Fruit fly (Drosophila melanogaster) whole organism, embryonic: ENCODE data around the gene SCAR.

Experiments
- CG11695 ChIP-seq: fragments of 200-800 bp; sonication (Bioruptor generic); IDR thresholded peaks from 3 replicates; pipeline ENCODE4 v1.3.6; 2022; ENCODE audit warnings: missing biosample characterization, missing genetic modification characterization
- CG12155 ChIP-seq: fragments of 200-800 bp; sonication (Bioruptor generic); optimal IDR thresholded peaks from 3 replicates; lab custom pipeline; 2016; ENCODE audit warnings: missing biosample characterization, missing genetic modification characterization
- CG12942 ChIP-seq: fragments of 200-800 bp; sonication (Bioruptor generic); optimal IDR thresholded peaks from 3 replicates; lab custom pipeline; 2016; ENCODE audit warnings: missing biosample characterization, missing genetic modification characterization
- CG17912 ChIP-seq: fragments of 200-800 bp; sonication (Bioruptor generic); optimal IDR thresholded peaks from 2 replicates; lab custom pipeline; 2018; ENCODE audit warnings: missing biosample characterization, mild to moderate bottlenecking, missing genetic modification characterization
- CG31224 ChIP-seq: fragments of 200-800 bp; sonication (Bioruptor generic); IDR thresholded peaks from 2 replicates; pipeline ENCODE4 v1.3.6; 2022; ENCODE audit warnings: missing biosample characterization, missing genetic modification characterization
- CG32532 ChIP-seq: fragments of 200-800 bp; sonication (Bioruptor generic); IDR thresholded peaks from 2 replicates; pipeline ENCODE4 v1.3.6; 2022; ENCODE audit warnings: missing biosample characterization, missing genetic modification characterization
- CG3281 ChIP-seq: fragments of 200-800 bp; sonication (Bioruptor generic); optimal IDR thresholded peaks from 3 replicates; lab custom pipeline; 2017; ENCODE audit warnings: missing biosample characterization, mild to moderate bottlenecking, missing genetic modification characterization
- CG34422 ChIP-seq: fragments of 200-800 bp; sonication (Bioruptor generic); IDR thresholded peaks from 3 replicates; pipeline ENCODE4 v1.3.6; 2022; ENCODE audit warnings: missing biosample characterization, missing genetic modification characterization
- CG4328 ChIP-seq: fragments of 200-800 bp; sonication (Bioruptor generic); optimal IDR thresholded peaks from 3 replicates; lab custom pipeline; 2017; ENCODE audit warnings: missing biosample characterization, missing genetic modification reagents, missing genetic modification characterization
- CG4820 ChIP-seq: fragments of 200-800 bp; sonication (Bioruptor generic); optimal IDR thresholded peaks from 3 replicates; lab custom pipeline; 2016; ENCODE audit warnings: missing biosample characterization, missing genetic modification characterization
- CG5180 ChIP-seq: fragments of 200-800 bp; sonication (Bioruptor generic); optimal IDR thresholded peaks from 3 replicates; lab custom pipeline; 2017; ENCODE audit warnings: missing biosample characterization, missing genetic modification characterization, mild to moderate bottlenecking, moderate library complexity, missing genetic modification reagents
- CG5953 ChIP-seq: fragments of 200-800 bp; sonication (Bioruptor generic); IDR thresholded peaks from 2 replicates; pipeline ENCODE4 v1.3.6; 2022; ENCODE audit warnings: missing biosample characterization, missing genetic modification characterization
- CG6254 ChIP-seq: fragments of 200-800 bp; sonication (Bioruptor generic); optimal IDR thresholded peaks from 3 replicates; lab custom pipeline; 2017; ENCODE audit warnings: mild to moderate bottlenecking, missing biosample characterization, missing genetic modification reagents, missing genetic modification characterization
- CG6683 ChIP-seq: fragments of 200-800 bp; sonication (Bioruptor generic); optimal IDR thresholded peaks from 2 replicates; lab custom pipeline; 2017; ENCODE audit warnings: missing biosample characterization, mild to moderate bottlenecking, missing genetic modification characterization, missing genetic modification reagents
- CG7372 ChIP-seq: fragments of 200-800 bp; sonication (Bioruptor generic); IDR thresholded peaks from 2 replicates; pipeline ENCODE4 v1.3.6; 2022; ENCODE audit warnings: missing biosample characterization, missing genetic modification characterization
- CG7786 ChIP-seq: fragments of 200-800 bp; sonication (Bioruptor generic); optimal IDR thresholded peaks from 2 replicates; lab custom pipeline; 2016; ENCODE audit warnings: missing biosample characterization, missing genetic modification characterization
- CG9797 ChIP-seq: fragments of 200-800 bp; sonication (Bioruptor generic); optimal IDR thresholded peaks from 3 replicates; lab custom pipeline; 2018; ENCODE audit warnings: missing biosample characterization, mild to moderate bottlenecking, missing genetic modification characterization
- Dip2 ChIP-seq: fragments of 200-800 bp; sonication (Bioruptor generic); IDR thresholded peaks from 2 replicates; pipeline ENCODE4 v1.3.6; 2022; ENCODE audit warnings: missing biosample characterization, missing genetic modification characterization
- Dll ChIP-seq: fragments of 200-800 bp; sonication (Bioruptor generic); IDR thresholded peaks from 4 replicates; pipeline ENCODE4 v1.3.6; 2022; ENCODE audit warnings: missing biosample characterization, missing genetic modification characterization; ENCODE audit not compliant: partially characterized antibody
- Gsc ChIP-seq: fragments of 200-800 bp; sonication (Bioruptor generic); IDR thresholded peaks from 2 replicates; pipeline ENCODE4 v1.3.6; 2022; ENCODE audit warnings: missing biosample characterization, missing genetic modification characterization
- HLH3B ChIP-seq: fragments of 200-800 bp; sonication (Bioruptor generic); IDR thresholded peaks from 2 replicates; pipeline ENCODE4 v1.3.6; 2022; ENCODE audit warnings: missing biosample characterization, missing genetic modification characterization
- Hr39 ChIP-seq: fragments of >200 bp; optimal IDR thresholded peaks from 2 replicates; lab custom pipeline; 2017
- MBD-R2 ChIP-seq: fragments of 200-800 bp; sonication (Bioruptor generic); IDR thresholded peaks from 2 replicates; pipeline ENCODE4 v1.3.6; 2022; ENCODE audit warnings: missing biosample characterization, missing genetic modification characterization
- Pdp1 ChIP-seq, 2 experiments: fragments of 200-800 bp; sonication (Bioruptor generic); optimal IDR thresholded peaks; 3 replicates each; lab custom pipeline; 2016; ENCODE audit warnings: missing biosample characterization in 2 of 2, missing genetic modification characterization in 2 of 2, mild to moderate bottlenecking in 1 of 2, moderate library complexity in 1 of 2
- Scr ChIP-seq: fragments of 200-800 bp; sonication (Bioruptor generic); IDR thresholded peaks from 2 replicates; pipeline ENCODE4 v1.3.6; 2022; ENCODE audit warnings: missing biosample characterization, missing genetic modification characterization; ENCODE audit not compliant: partially characterized antibody
- Sox100B ChIP-seq: fragments of 200-800 bp; sonication (Bioruptor generic); optimal IDR thresholded peaks from 3 replicates; lab custom pipeline; 2018; ENCODE audit warnings: missing biosample characterization, mild to moderate bottlenecking, missing genetic modification characterization
- Sox102F ChIP-seq: fragments of 200-800 bp; sonication (Bioruptor generic); optimal IDR thresholded peaks from 2 replicates; lab custom pipeline; 2018; ENCODE audit warnings: missing biosample characterization, mild to moderate bottlenecking, missing genetic modification characterization, moderate library complexity
- Tbp ChIP-seq: fragments of >200 bp; optimal IDR thresholded peaks from 2 replicates; lab custom pipeline; 2018; ENCODE audit warnings: missing biosample characterization, missing genetic modification characterization
- ap ChIP-seq: fragments of 200-800 bp; sonication (Bioruptor generic); IDR thresholded peaks from 2 replicates; pipeline ENCODE4 v1.3.6; 2022; ENCODE audit warnings: missing biosample characterization, missing genetic modification characterization
- ato ChIP-seq: fragments of 200-800 bp; sonication (Bioruptor generic); IDR thresholded peaks from 2 replicates; pipeline ENCODE4 v1.3.6; 2022; ENCODE audit warnings: missing biosample characterization, missing genetic modification characterization; ENCODE audit not compliant: partially characterized antibody
- bsh ChIP-seq, 2 experiments: fragments of 200-800 bp; sonication (Bioruptor generic); optimal IDR thresholded peaks; 2 replicates each; lab custom pipeline; 2017 to 2018; ENCODE audit warnings: mild to moderate bottlenecking in 2 of 2, missing biosample characterization in 2 of 2, missing genetic modification characterization in 2 of 2, moderate library complexity in 1 of 2
- dysf ChIP-seq: fragments of 200-800 bp; sonication (Bioruptor generic); IDR thresholded peaks from 3 replicates; pipeline ENCODE4 v1.3.6; 2022; ENCODE audit warnings: missing biosample characterization, missing genetic modification characterization
- gfzf ChIP-seq: fragments of 200-800 bp; sonication (Bioruptor generic); optimal IDR thresholded peaks from 2 replicates; lab custom pipeline; 2016; ENCODE audit warnings: missing biosample characterization, mild to moderate bottlenecking, missing genetic modification characterization, moderate library complexity
- hbn ChIP-seq: fragments of 200-800 bp; sonication (Bioruptor generic); IDR thresholded peaks from 2 replicates; pipeline ENCODE4 v1.3.6; 2022; ENCODE audit warnings: missing biosample characterization, missing genetic modification characterization; ENCODE audit not compliant: partially characterized antibody
- hkb ChIP-seq, 2 experiments: fragments of 200-800 bp in 1 of 2; fragments of >200 bp in 1 of 2; sonication (Bioruptor generic) in 1 of 2; IDR thresholded peaks in 1 of 2; optimal IDR thresholded peaks in 1 of 2; 2 replicates each; pipeline versions ENCODE4 v1.3.6 to Lab custom; 2017 to 2022; ENCODE audit warnings: missing biosample characterization in 1 of 2, missing genetic modification characterization in 1 of 2
- nau ChIP-seq: fragments of 200-800 bp; sonication (Bioruptor generic); optimal IDR thresholded peaks from 3 replicates; lab custom pipeline; 2017; ENCODE audit warnings: missing biosample characterization, mild to moderate bottlenecking, missing genetic modification characterization, missing genetic modification reagents
- onecut ChIP-seq: fragments of 200-800 bp; sonication (Bioruptor generic); IDR thresholded peaks from 2 replicates; pipeline ENCODE4 v1.3.6; 2022; ENCODE audit warnings: missing biosample characterization, missing genetic modification characterization
- pros ChIP-seq: fragments of 200-800 bp; sonication (Bioruptor generic); optimal IDR thresholded peaks from 3 replicates; lab custom pipeline; 2019; ENCODE audit warnings: missing biosample characterization, mild to moderate bottlenecking, missing genetic modification characterization, moderate library complexity
- pum ChIP-seq: fragments of 200-800 bp; sonication (Bioruptor generic); optimal IDR thresholded peaks from 2 replicates; lab custom pipeline; 2016; ENCODE audit warnings: missing biosample characterization, missing genetic modification characterization
- pzg ChIP-seq: fragments of 200-800 bp; sonication (Bioruptor generic); optimal IDR thresholded peaks from 3 replicates; lab custom pipeline; 2018; ENCODE audit warnings: missing biosample characterization, mild to moderate bottlenecking, missing genetic modification characterization, moderate library complexity
- row ChIP-seq: fragments of 200-800 bp; sonication (Bioruptor generic); IDR thresholded peaks from 3 replicates; pipeline ENCODE4 v1.3.6; 2022; ENCODE audit warnings: missing biosample characterization, missing genetic modification characterization
- sens ChIP-seq: fragments of 200-800 bp; sonication (Bioruptor generic); peaks from one replicate; lab custom pipeline; 2016; ENCODE audit warnings: missing biosample characterization, missing genetic modification characterization
- trem ChIP-seq: fragments of 200-800 bp; optimal IDR thresholded peaks from 3 replicates; lab custom pipeline; 2019; ENCODE audit warnings: missing biosample characterization, mild to moderate bottlenecking, missing genetic modification characterization, moderate library complexity
- vvl ChIP-seq: fragments of 200-800 bp; sonication (Bioruptor generic); IDR thresholded peaks from 2 replicates; pipeline ENCODE4 v1.3.6; 2022; ENCODE audit warnings: missing biosample characterization, missing genetic modification characterization
- wek ChIP-seq: fragments of 200-800 bp; sonication (Bioruptor generic); optimal IDR thresholded peaks from 3 replicates; lab custom pipeline; 2018; ENCODE audit warnings: missing biosample characterization, mild to moderate bottlenecking, missing genetic modification characterization, moderate library complexity

The SCAR gene

dm6 chr2L:11004674-11005045 is 28.1 kb downstream of the SCAR start, which contains the start of gene Nup154 (continued):
- TF ChIP-seq CG5180 (GFP tag; lab: Kevin White, UChicago) (no peak), ap (GFP tag; lab: Robert Waterston, UW) (no peak), CG3281 (GFP tag; lab: Kevin White, UChicago) (no peak), CG9797 (GFP tag; lab: Kevin White, UChicago) (peak; percentile 33), vvl (0 out of 2 replicates have a peak, but pooled peaks have one; percentile 14), CG31224 (GFP tag; lab: Robert Waterston, UW) (no peak), Tbp (GFP tag; lab: Kevin White, UChicago) (no peak), Hr39 (lab: Kevin White, UChicago) (no peak), CG7786 (GFP tag; lab: Kevin White, UChicago) (no peak), CG11695 (GFP tag; lab: Robert Waterston, UW) (no peak), MBD-R2 (GFP tag; lab: Robert Waterston, UW) (peak; percentile 76), CG12155 (GFP tag; lab: Kevin White, UChicago) (no peak), CG4820 (GFP tag; lab: Kevin White, UChicago) (no peak), CG17912 (GFP tag; lab: Kevin White, UChicago) (no peak), gfzf (GFP tag; lab: Kevin White, UChicago) (peak; percentile 51), CG7372 (GFP tag; lab: Robert Waterston, UW) (no peak), CG34422 (GFP tag; lab: Robert Waterston, UW) (peak; percentile 13; the same call in 1 of the 3 replicates), CG6254 (no peak), onecut (GFP tag; lab: Robert Waterston, UW) (no peak), pros (GFP tag; lab: Kevin White, UChicago) (no peak), CG6683 (GFP tag; lab: Kevin White, UChicago) (no peak), Dip2 (GFP tag; lab: Robert Waterston, UW) (no peak), Sox102F (GFP tag; lab: Kevin White, UChicago) (no peak), trem (no peak), ato (0 out of 2 replicates have a peak, but pooled peaks have one; percentile 22), hbn (0 out of 2 replicates have a peak, but pooled peaks have one; percentile 26), pum (no peak), dysf (GFP tag; lab: Robert Waterston, UW) (no peak), Scr (GFP tag; lab: Robert Waterston, UW) (0 out of 2 replicates have a peak, but pooled peaks have one; percentile 13), Gsc (GFP tag; lab: Robert Waterston, UW) (no peak), CG12942 (GFP tag; lab: Kevin White, UChicago) (no peak), row (GFP tag; lab: Robert Waterston, UW) (no peak), nau (no peak), Dll (GFP tag; lab: Robert Waterston, UW) (no peak), Pdp1 (GFP tag; optimal IDR thresholded peaks at IDR 0.05; lab: Kevin White, UChicago) (peak in 1 of 2 experiments; percentile 20), CG5953 (no peak), CG4328 (no peak), HLH3B (GFP tag; lab: Robert Waterston, UW) (no peak), wek (peak; percentile 46), CG32532 (GFP tag; lab: Robert Waterston, UW) (no peak), bsh (GFP tag; optimal IDR thresholded peaks at IDR 0.05; lab: Kevin White, UChicago) (no peak), sens (peak; percentile 31), pzg (GFP tag; lab: Kevin White, UChicago) (peak; percentile 29), Sox100B (GFP tag; lab: Kevin White, UChicago) (no peak), hkb (optimal IDR thresholded peaks at IDR 0.05; lab: Kevin White, UChicago) (no peak), hkb (GFP tag; IDR thresholded peaks at IDR 0.05; lab: Robert Waterston, UW) (no peak)
